Worm (Caenorhabditis elegans) whole organism, L1 larva: Measurements from ENCODE around the gene nadk-1.

ENCODE experiments used
- C04F5.9 ChIP-seq: sonication (generic microtip); optimal IDR thresholded peaks from 2 replicates; lab custom pipeline; 2016; ENCODE audit warnings: missing genetic modification characterization, missing compliant biosample characterization
- C16A3.4 ChIP-seq: fragments of 150-350 bp; optimal IDR thresholded peaks from 2 replicates; lab custom pipeline; 2014; ENCODE audit warnings: missing biosample characterization, missing genetic modification characterization
- C34B4.2 ChIP-seq: sonication (generic microtip); optimal IDR thresholded peaks from 2 replicates; lab custom pipeline; 2017; ENCODE audit warnings: mild to moderate bottlenecking, missing genetic modification characterization, missing compliant biosample characterization
- F16B12.6 ChIP-seq: fragments of 150-350 bp; optimal IDR thresholded peaks from 2 replicates; lab custom pipeline; 2014; ENCODE audit warnings: missing biosample characterization, missing genetic modification characterization
- Y116A8C.19 ChIP-seq: sonication (generic microtip); optimal IDR thresholded peaks from 2 replicates; lab custom pipeline; 2016; ENCODE audit warnings: missing compliant biosample characterization, missing genetic modification characterization, borderline replicate concordance
- alr-1 ChIP-seq: fragments of 200-800 bp; sonication (Bioruptor generic); optimal IDR thresholded peaks from 2 replicates; lab custom pipeline; 2018; ENCODE audit warnings: borderline replicate concordance, mild to moderate bottlenecking, missing genetic modification characterization, missing compliant biosample characterization
- ceh-82 ChIP-seq, 3 experiments: fragments of 150-350 bp in 1 of 3; sonication (generic microtip) in 2 of 3; optimal IDR thresholded peaks; 2 replicates each; lab custom pipeline; 2014 to 2017; ENCODE audit warnings: missing biosample characterization in 3 of 3, missing genetic modification characterization in 3 of 3
- ces-1 ChIP-seq: fragments of 150-350 bp; optimal IDR thresholded peaks from 2 replicates; lab custom pipeline; 2014; ENCODE audit warnings: missing biosample characterization, missing genetic modification reagents, missing genetic modification characterization
- egl-27 ChIP-seq, 2 experiments: fragments of 150-350 bp in 1 of 2; sonication (generic microtip); optimal IDR thresholded peaks; 3 replicates each; lab custom pipeline; 2017 to 2018; ENCODE audit warnings: missing biosample characterization in 2 of 2, missing genetic modification characterization in 2 of 2, missing genetic modification reagents in 2 of 2
- elt-2 ChIP-seq: sonication (generic microtip); optimal IDR thresholded peaks from 2 replicates; lab custom pipeline; 2016; ENCODE audit warnings: missing genetic modification characterization, mild to moderate bottlenecking, inconsistent platforms, missing compliant biosample characterization, missing genetic modification reagents
- fkh-4 ChIP-seq: sonication (generic microtip); optimal IDR thresholded peaks from 2 replicates; lab custom pipeline; 2016; ENCODE audit warnings: missing compliant biosample characterization, missing genetic modification characterization, borderline replicate concordance
- fos-1 ChIP-seq: fragments of 150-350 bp; optimal IDR thresholded peaks from 2 replicates; lab custom pipeline; 2014; ENCODE audit warnings: missing biosample characterization, missing genetic modification characterization
- grh-1 ChIP-seq: fragments of 200-800 bp; sonication (Bioruptor generic); IDR thresholded peaks from 2 replicates; pipeline ENCODE4 v1.3.6; 2022; ENCODE audit warnings: missing genetic modification reagents, missing genetic modification characterization, missing compliant biosample characterization
- hlh-17 ChIP-seq: fragments of 200-800 bp; sonication (Bioruptor generic); optimal IDR thresholded peaks from 2 replicates; lab custom pipeline; 2018; ENCODE audit warnings: missing genetic modification characterization, mild to moderate bottlenecking, missing compliant biosample characterization, moderate library complexity, borderline replicate concordance
- hpl-2 ChIP-seq: fragments of 150-350 bp; optimal IDR thresholded peaks from 2 replicates; lab custom pipeline; 2014; ENCODE audit warnings: missing biosample characterization, missing genetic modification reagents, missing genetic modification characterization
- isw-1 ChIP-seq: fragments of 200-800 bp; sonication (Bioruptor generic); IDR thresholded peaks from 2 replicates; pipeline ENCODE4 v1.3.6; 2022; ENCODE audit warnings: missing genetic modification characterization, missing compliant biosample characterization
- lin-14 ChIP-seq: fragments of 200-800 bp; sonication (Bioruptor generic); optimal IDR thresholded peaks from 2 replicates; lab custom pipeline; 2018; ENCODE audit warnings: mild to moderate bottlenecking, missing genetic modification characterization, moderate library complexity, missing compliant biosample characterization
- lin-39 ChIP-seq: fragments of 150-350 bp; optimal IDR thresholded peaks from 2 replicates; lab custom pipeline; 2014; ENCODE audit warnings: missing biosample characterization, missing genetic modification reagents, missing genetic modification characterization
- lir-3 ChIP-seq: sonication (generic microtip); optimal IDR thresholded peaks from 2 replicates; lab custom pipeline; 2016; ENCODE audit warnings: mild to moderate bottlenecking, missing genetic modification characterization, moderate library complexity, missing compliant biosample characterization; ENCODE audit not compliant: poor library complexity
- mab-9 ChIP-seq: fragments of 200-800 bp; sonication (Bioruptor generic); IDR thresholded peaks from 2 replicates; pipeline ENCODE4 v1.3.6; 2022; ENCODE audit warnings: missing genetic modification reagents, missing genetic modification characterization, missing compliant biosample characterization
- mef-2 ChIP-seq: fragments of 150-350 bp; optimal IDR thresholded peaks from 2 replicates; lab custom pipeline; 2014; ENCODE audit warnings: missing biosample characterization, missing genetic modification characterization
- nhr-20 ChIP-seq: sonication (generic microtip); optimal IDR thresholded peaks from 2 replicates; lab custom pipeline; 2016; ENCODE audit warnings: mild to moderate bottlenecking, missing genetic modification characterization, missing compliant biosample characterization
- nhr-237 ChIP-seq: fragments of 150-350 bp; optimal IDR thresholded peaks from 2 replicates; lab custom pipeline; 2014; ENCODE audit warnings: missing biosample characterization, missing genetic modification characterization
- nhr-28 ChIP-seq: fragments of 150-350 bp; optimal IDR thresholded peaks from 2 replicates; lab custom pipeline; 2014; ENCODE audit warnings: missing biosample characterization, missing genetic modification characterization
- nhr-71 ChIP-seq: sonication (generic microtip); optimal IDR thresholded peaks from 2 replicates; lab custom pipeline; 2016; ENCODE audit warnings: mild to moderate bottlenecking, missing genetic modification characterization, moderate library complexity, missing compliant biosample characterization
- nhr-77 ChIP-seq: fragments of 150-350 bp; optimal IDR thresholded peaks from 2 replicates; lab custom pipeline; 2014; ENCODE audit warnings: missing biosample characterization, missing genetic modification characterization
- nhr-85 ChIP-seq: sonication (generic microtip); peaks from one replicate; lab custom pipeline; 2016; ENCODE audit warnings: missing genetic modification characterization, inconsistent platforms, missing compliant biosample characterization
- nhr-90 ChIP-seq: sonication (generic microtip); optimal IDR thresholded peaks from 2 replicates; lab custom pipeline; 2016; ENCODE audit warnings: mild to moderate bottlenecking, missing genetic modification characterization, missing compliant biosample characterization; ENCODE audit not compliant: poor library complexity
- pag-3 ChIP-seq: sonication (generic microtip); optimal IDR thresholded peaks from 2 replicates; lab custom pipeline; 2017; ENCODE audit warnings: missing genetic modification characterization, mild to moderate bottlenecking, missing compliant biosample characterization, antibody characterized with exemption, borderline replicate concordance; ENCODE audit not compliant: insufficient read depth
- pax-3 ChIP-seq: fragments of 200-800 bp; sonication (Bioruptor generic); optimal IDR thresholded peaks from 2 replicates; lab custom pipeline; 2018; ENCODE audit warnings: mild to moderate bottlenecking, missing genetic modification characterization, moderate library complexity, missing compliant biosample characterization
- skn-1 ChIP-seq: fragments of 150-350 bp; optimal IDR thresholded peaks from 2 replicates; lab custom pipeline; 2014; ENCODE audit warnings: missing biosample characterization, missing genetic modification characterization
- snpc-4 ChIP-seq: fragments of 150-350 bp; optimal IDR thresholded peaks from 2 replicates; lab custom pipeline; 2014; ENCODE audit warnings: missing biosample characterization, missing genetic modification characterization
- snu-23 ChIP-seq: sonication (generic microtip); optimal IDR thresholded peaks from 2 replicates; lab custom pipeline; 2016; ENCODE audit warnings: missing genetic modification characterization, missing compliant biosample characterization
- sptf-1 ChIP-seq: fragments of 150-350 bp; optimal IDR thresholded peaks from 2 replicates; lab custom pipeline; 2014; ENCODE audit warnings: missing biosample characterization, missing genetic modification characterization
- tbx-2 ChIP-seq: sonication (generic microtip); optimal IDR thresholded peaks from 2 replicates; lab custom pipeline; 2016; ENCODE audit warnings: missing genetic modification characterization, missing compliant biosample characterization
- tlp-1 ChIP-seq: fragments of 150-350 bp; optimal IDR thresholded peaks from 2 replicates; lab custom pipeline; 2014; ENCODE audit warnings: missing biosample characterization, missing genetic modification characterization
- xbp-1 ChIP-seq: sonication (generic microtip); optimal IDR thresholded peaks from 2 replicates; lab custom pipeline; 2016; ENCODE audit warnings: missing genetic modification characterization, missing compliant biosample characterization
- ztf-11 ChIP-seq, 2 experiments: sonication (generic microtip); optimal IDR thresholded peaks; 2 replicates each; lab custom pipeline; 2016 to 2017; ENCODE audit warnings: missing genetic modification characterization in 2 of 2, missing biosample characterization in 1 of 2, missing compliant biosample characterization in 1 of 2
- ztf-4 ChIP-seq: fragments of 150-350 bp; optimal IDR thresholded peaks from 2 replicates; lab custom pipeline; 2014; ENCODE audit warnings: missing biosample characterization, missing genetic modification characterization

nadk-1 gene

DNA sequence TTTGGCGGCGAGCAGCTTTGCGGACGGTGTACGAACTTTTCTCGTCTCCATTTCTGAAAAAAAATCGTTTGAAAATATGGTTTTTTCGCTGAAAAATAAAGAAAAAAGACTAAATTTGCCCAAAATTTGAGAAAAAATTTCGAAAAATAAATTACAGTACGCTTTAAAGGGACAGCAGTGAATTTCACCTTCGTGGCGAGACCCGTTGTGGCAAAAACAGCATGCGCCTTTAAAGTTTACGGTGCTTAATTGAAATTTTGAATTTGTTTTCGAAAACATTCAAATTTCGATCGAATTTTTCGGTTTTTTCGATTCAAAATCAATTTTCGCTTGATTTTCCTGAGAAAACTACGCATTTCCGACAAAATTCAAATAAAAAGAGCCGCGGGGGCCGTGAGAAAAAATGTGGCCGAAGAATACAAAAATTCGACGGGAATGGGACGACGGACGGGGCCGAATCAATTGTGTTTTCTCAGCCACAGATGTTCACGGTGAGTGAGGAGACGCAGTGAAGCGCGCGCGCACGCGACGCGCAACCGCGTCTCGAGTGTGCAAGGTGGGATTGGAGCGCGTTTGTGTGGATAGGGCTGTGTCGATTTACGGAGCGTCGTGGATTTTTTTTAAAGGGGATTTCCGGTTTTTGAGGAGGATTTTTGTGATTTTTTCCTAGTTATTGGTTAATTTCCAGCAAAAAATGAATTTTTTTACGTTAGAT is 36.9 kb upstream of the nadk-1 start, which contains the start of gene Y77E11A.7 (continued):
- TF ChIP-seq grh-1 (peak; percentile 30; the same call in 1 of the 2 replicates), nhr-28 (tag; lab: Kevin White, UChicago) (no peak), ces-1 (GFP tag; lab: Kevin White, UChicago) (no peak), pax-3 (tag; lab: Kevin White, UChicago) (peak; percentile 75), lin-39 (tag; lab: Kevin White, UChicago) (peak; percentile 44), sptf-1 (no peak), fkh-4 (no peak), C16A3.4 (peak; percentile 95), lir-3 (tag; lab: Kevin White, UChicago) (no peak), C04F5.9 (tag; lab: Kevin White, UChicago) (peak; percentile 61), fos-1 (tag; lab: Kevin White, UChicago) (peak; percentile 70), isw-1 (peak; percentile 93), egl-27 (tag; optimal IDR thresholded peaks at IDR 0.05; lab: Kevin White, UChicago) (peak; percentile 57 to 68), nhr-237 (tag; lab: Kevin White, UChicago) (peak; percentile 89), C34B4.2 (no peak), nhr-77 (tag; lab: Kevin White, UChicago) (peak; percentile 89), nhr-85 (tag; lab: Kevin White, UChicago) (peak; percentile 69), nhr-20 (tag; lab: Kevin White, UChicago) (peak; percentile 86), mab-9 (no peak), Y116A8C.19 (no peak), nhr-71 (tag; lab: Kevin White, UChicago) (peak; percentile 94), skn-1 (tag; lab: Kevin White, UChicago) (peak; percentile 96), nhr-90 (tag; lab: Kevin White, UChicago) (peak; percentile 81), ztf-4 (no peak), F16B12.6 (tag; lab: Kevin White, UChicago) (peak; percentile 56), tlp-1 (no peak), elt-2 (tag; lab: Kevin White, UChicago) (peak; percentile 12), hpl-2 (GFP tag; lab: Kevin White, UChicago) (peak; percentile 1), xbp-1 (peak; percentile 84), ztf-11 (tag; optimal IDR thresholded peaks at IDR 0.05; lab: Kevin White, UChicago) (peak in 1 of 2 experiments; percentile 58), tbx-2 (tag; lab: Kevin White, UChicago) (peak; percentile 89), ceh-82 (tag; optimal IDR thresholded peaks at IDR 0.05; lab: Kevin White, UChicago) (peak; percentile 91 to 99 (median 91)), alr-1 (tag; lab: Kevin White, UChicago) (no peak)

ce11 chrIV:1420603-1421002 is 36.3 kb upstream of the nadk-1 start, which contains the start of gene jtr-1:
TSS of gene jtr-1 (plus strand) at chrIV:1420929.
- TF ChIP-seq mef-2 (no peak), ztf-4 (no peak), hlh-17 (GFP tag; lab: Kevin White, UChicago) (no peak), mab-9 (no peak), skn-1 (tag; lab: Kevin White, UChicago) (no peak), C34B4.2 (no peak), pag-3 (tag; lab: Kevin White, UChicago) (no peak), snpc-4 (tag; lab: Kevin White, UChicago) (no peak), fos-1 (tag; lab: Kevin White, UChicago) (no peak), snu-23 (GFP tag; lab: Kevin White, UChicago) (no peak), lin-14 (GFP tag; lab: Kevin White, UChicago) (no peak)
